Worm (Caenorhabditis elegans): ENCODE data around the gene C10B5.3.

DNA sequence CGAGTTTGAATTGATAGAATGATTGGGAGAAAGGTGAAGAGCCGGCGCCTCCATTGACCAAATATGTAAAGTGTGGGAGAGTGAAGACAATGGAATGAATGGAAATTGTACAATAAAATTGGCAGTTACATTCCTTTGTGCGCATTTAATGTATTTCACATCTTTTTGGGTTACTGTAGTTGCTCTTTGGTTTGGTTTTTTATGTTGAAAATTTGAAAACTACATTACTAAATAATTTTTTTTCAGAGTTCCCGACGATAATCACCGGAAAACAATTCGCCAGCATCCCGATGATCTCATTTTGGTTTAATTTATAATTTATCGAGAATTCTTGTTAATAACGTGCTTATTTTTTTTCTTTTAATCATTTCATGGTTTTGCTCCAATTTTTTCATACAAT, 7.0 kb downstream of the C10B5.3 start, which contains the start of gene C10B5.1:
- no peak for TF ChIP-seq pha-4 (tag; optimal IDR thresholded peaks at IDR 0.05)
- TF ChIP-seq unc-39 (tag; optimal IDR thresholded peaks at IDR 0.05), result no peak
- TF ChIP-seq nhr-76 (tag; optimal IDR thresholded peaks at IDR 0.05), result no peak
- TF ChIP-seq ztf-11 (tag; optimal IDR thresholded peaks at IDR 0.05), result no peak
- TF ChIP-seq nhr-28 (tag; optimal IDR thresholded peaks at IDR 0.05), result no peak
- TF ChIP-seq elt-1 (tag; optimal IDR thresholded peaks at IDR 0.05; ENCODE audit: borderline replicate concordance, insufficient read depth), result no peak
- no peak for TF ChIP-seq elt-3 (tag; optimal IDR thresholded peaks at IDR 0.05)
- TF ChIP-seq unc-62 (GFP tag; optimal IDR thresholded peaks at IDR 0.05), result no peak
- TF ChIP-seq lin-13 (tag; optimal IDR thresholded peaks at IDR 0.05), result no peak
- no peak for TF ChIP-seq unc-120 (tag; optimal IDR thresholded peaks at IDR 0.05; ENCODE audit: poor library complexity, severe bottlenecking)
- no peak for TF ChIP-seq sptf-1 (tag; optimal IDR thresholded peaks at IDR 0.05)
